Worm (Caenorhabditis elegans) whole organism, young adult: ENCODE results near the gene K08E7.6.

Experiments
- F39B2.1 ChIP-seq: fragments of 200-800 bp; sonication (Bioruptor generic); IDR thresholded peaks from 2 replicates; pipeline ENCODE4 v1.3.6; 2022; ENCODE audit warnings: missing genetic modification reagents, missing genetic modification characterization, missing compliant biosample characterization
- F55B11.4 ChIP-seq: sonication (generic microtip); optimal IDR thresholded peaks from 2 replicates; lab custom pipeline; 2016; ENCODE audit warnings: missing compliant biosample characterization, missing genetic modification characterization, borderline replicate concordance; ENCODE audit not compliant: insufficient read depth
- F57C9.4 ChIP-seq: sonication (generic microtip); optimal IDR thresholded peaks from 2 replicates; lab custom pipeline; 2017; ENCODE audit warnings: mild to moderate bottlenecking, missing genetic modification characterization, missing compliant biosample characterization
- K12H6.12 ChIP-seq: fragments of 200-800 bp; sonication (Bioruptor generic); optimal IDR thresholded peaks from 2 replicates; lab custom pipeline; 2018; ENCODE audit warnings: mild to moderate bottlenecking, missing genetic modification characterization, missing compliant biosample characterization
- Y95B8A.8 ChIP-seq: fragments of 200-800 bp; sonication (Bioruptor generic); IDR thresholded peaks from 2 replicates; pipeline ENCODE4 v1.3.6; 2022; ENCODE audit warnings: missing genetic modification reagents, missing genetic modification characterization, missing compliant biosample characterization
- bed-1 ChIP-seq: fragments of 200-800 bp; sonication (Bioruptor generic); IDR thresholded peaks from 2 replicates; pipeline ENCODE4 v1.3.6; 2022; ENCODE audit warnings: missing genetic modification reagents, missing genetic modification characterization, missing compliant biosample characterization
- cebp-1 ChIP-seq, 2 experiments: fragments of 200-800 bp in 1 of 2; sonication (Bioruptor generic) in 1 of 2; sonication (generic microtip) in 1 of 2; IDR thresholded peaks in 1 of 2; optimal IDR thresholded peaks in 1 of 2; 2 replicates each; pipeline versions ENCODE4 v1.3.6 to Lab custom; 2017 to 2022; ENCODE audit warnings: missing compliant biosample characterization in 2 of 2, missing genetic modification characterization in 2 of 2, mild to moderate bottlenecking in 1 of 2, missing genetic modification reagents in 1 of 2, moderate library complexity in 1 of 2
- cebp-2 ChIP-seq: fragments of 200-800 bp; sonication (Bioruptor generic); IDR thresholded peaks from 2 replicates; pipeline ENCODE4 v1.3.6; 2022; ENCODE audit warnings: missing genetic modification characterization, missing compliant biosample characterization
- ceh-27 ChIP-seq: fragments of 200-800 bp; sonication (Bioruptor generic); optimal IDR thresholded peaks from 2 replicates; lab custom pipeline; 2018; ENCODE audit warnings: mild to moderate bottlenecking, missing genetic modification characterization, moderate library complexity, missing compliant biosample characterization
- ceh-58 ChIP-seq: fragments of 200-800 bp; sonication (Bioruptor generic); IDR thresholded peaks from 2 replicates; pipeline ENCODE4 v1.3.6; 2022; ENCODE audit warnings: missing genetic modification characterization, missing compliant biosample characterization
- egl-44 ChIP-seq: fragments of 200-800 bp; sonication (Bioruptor generic); IDR thresholded peaks from 2 replicates; pipeline ENCODE4 v1.3.6; 2022; ENCODE audit warnings: missing genetic modification reagents, missing genetic modification characterization, missing compliant biosample characterization
- egrh-3 ChIP-seq: fragments of 200-800 bp; sonication (Bioruptor generic); IDR thresholded peaks from 2 replicates; pipeline ENCODE4 v1.3.6; 2022; ENCODE audit warnings: missing genetic modification reagents, missing genetic modification characterization, missing compliant biosample characterization
- hmg-1.2 ChIP-seq: fragments of 200-800 bp; sonication (Bioruptor generic); IDR thresholded peaks from 2 replicates; pipeline ENCODE4 v1.3.6; 2022; ENCODE audit warnings: missing genetic modification reagents, missing genetic modification characterization, missing compliant biosample characterization
- lag-1 ChIP-seq: fragments of 200-800 bp; sonication (Bioruptor generic); IDR thresholded peaks from 2 replicates; pipeline ENCODE4 v1.3.6; 2022; ENCODE audit warnings: missing genetic modification reagents, missing genetic modification characterization, missing compliant biosample characterization
- lin-26 ChIP-seq: fragments of 200-800 bp; sonication (Bioruptor generic); IDR thresholded peaks from 2 replicates; pipeline ENCODE4 v1.3.6; 2022; ENCODE audit warnings: missing genetic modification reagents, missing genetic modification characterization, missing compliant biosample characterization
- madf-3 ChIP-seq: fragments of 200-800 bp; sonication (Bioruptor generic); IDR thresholded peaks from 2 replicates; pipeline ENCODE4 v1.3.6; 2022; ENCODE audit warnings: missing genetic modification reagents, missing genetic modification characterization, missing compliant biosample characterization
- mxl-1 ChIP-seq: sonication (generic microtip); optimal IDR thresholded peaks from 2 replicates; lab custom pipeline; 2016; ENCODE audit warnings: missing genetic modification characterization, missing compliant biosample characterization
- nfya-2 ChIP-seq: fragments of 200-800 bp; sonication (Bioruptor generic); IDR thresholded peaks from 2 replicates; pipeline ENCODE4 v1.3.6; 2022; ENCODE audit warnings: missing genetic modification reagents, missing genetic modification characterization, missing compliant biosample characterization
- nhr-120 ChIP-seq: fragments of 200-800 bp; sonication (Bioruptor generic); IDR thresholded peaks from 2 replicates; pipeline ENCODE4 v1.3.6; 2022; ENCODE audit warnings: missing genetic modification characterization, missing compliant biosample characterization
- pha-4 ChIP-seq: fragments of 150-350 bp; sonication (generic microtip); optimal IDR thresholded peaks from 2 replicates; lab custom pipeline; 2014; ENCODE audit warnings: missing biosample characterization, missing genetic modification reagents, missing genetic modification characterization
- rec-8 ChIP-seq, 2 experiments: sonication (generic microtip); optimal IDR thresholded peaks; 2 replicates each; lab custom pipeline; 2016; ENCODE audit warnings: mild to moderate bottlenecking in 2 of 2, missing genetic modification characterization in 2 of 2, missing genetic modification reagents in 2 of 2, missing genotype in 2 of 2, missing biosample characterization in 1 of 2, missing compliant biosample characterization in 1 of 2, moderate library complexity in 1 of 2
- sdz-38 ChIP-seq: sonication (generic microtip); optimal IDR thresholded peaks from 2 replicates; lab custom pipeline; 2016; ENCODE audit warnings: missing genotype, missing genetic modification characterization, missing compliant biosample characterization
- snpc-1.1 ChIP-seq: sonication (generic microtip); optimal IDR thresholded peaks from 2 replicates; lab custom pipeline; 2017; ENCODE audit warnings: missing genetic modification characterization, mild to moderate bottlenecking, missing compliant biosample characterization, antibody characterized with exemption, moderate library complexity, missing genotype, missing genetic modification reagents; ENCODE audit not compliant: insufficient read depth
- snpc-3.4 ChIP-seq: sonication (generic microtip); optimal IDR thresholded peaks from 2 replicates; lab custom pipeline; 2017; ENCODE audit warnings: missing genetic modification characterization, mild to moderate bottlenecking, missing compliant biosample characterization, antibody characterized with exemption, moderate library complexity, missing genotype, missing genetic modification reagents
- tbp1 ChIP-seq: fragments of 200-800 bp; sonication (Bioruptor generic); optimal IDR thresholded peaks from 2 replicates; lab custom pipeline; 2018; ENCODE audit warnings: mild to moderate bottlenecking, missing genetic modification characterization, missing compliant biosample characterization
- unc-62 ChIP-seq: fragments of 150-350 bp; optimal IDR thresholded peaks from 2 replicates; lab custom pipeline; 2014; ENCODE audit warnings: missing biosample characterization, missing genetic modification reagents, missing genetic modification characterization
- zfh-2 ChIP-seq: fragments of 200-800 bp; sonication (Bioruptor generic); conservative IDR thresholded peaks from 2 replicates; pipeline ENCODE4 v1.3.6; 2022; ENCODE audit warnings: missing genetic modification reagents, missing genetic modification characterization, missing compliant biosample characterization
- ztf-28 ChIP-seq: fragments of 200-800 bp; sonication (Bioruptor generic); IDR thresholded peaks from 2 replicates; pipeline ENCODE4 v1.3.6; 2022; ENCODE audit warnings: missing genetic modification reagents, missing genetic modification characterization, missing compliant biosample characterization
- ztf-3 ChIP-seq: fragments of 200-800 bp; sonication (Bioruptor generic); optimal IDR thresholded peaks from 2 replicates; lab custom pipeline; 2018; ENCODE audit warnings: mild to moderate bottlenecking, missing genetic modification characterization, missing compliant biosample characterization
- ztf-6 ChIP-seq: fragments of 200-800 bp; sonication (Bioruptor generic); IDR thresholded peaks from 2 replicates; pipeline ENCODE4 v1.3.6; 2022; ENCODE audit warnings: missing genetic modification reagents, missing genetic modification characterization, missing compliant biosample characterization

Gene K08E7.6

DNA sequence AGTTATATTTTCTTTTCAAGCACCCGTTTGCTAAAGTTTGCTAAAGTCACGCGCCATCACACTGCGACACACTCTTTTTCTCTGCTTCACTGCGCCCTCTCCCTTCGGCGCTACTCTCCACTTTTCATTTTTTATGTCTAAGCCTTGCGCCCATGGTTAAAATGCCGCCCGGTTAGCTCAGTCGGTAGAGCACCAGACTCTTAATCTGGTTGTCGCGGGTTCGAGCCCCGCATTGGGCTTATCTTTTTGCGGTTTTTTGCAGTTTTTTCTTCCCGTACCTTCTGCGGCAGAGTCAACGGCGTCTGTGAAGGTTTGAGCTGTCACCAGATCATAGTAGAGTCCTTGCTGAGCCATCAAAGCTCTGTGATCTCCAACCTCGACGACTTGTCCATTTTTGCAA lies 13.6 kb upstream of the K08E7.6 start (continued):
- TF ChIP-seq rec-8 (tag; optimal IDR thresholded peaks at IDR 0.05; lab: Kevin White, UChicago) (peak; percentile 68 to 84), tbp1 (GFP tag; lab: Kevin White, UChicago) (peak; percentile 97), bed-1 (GFP tag; lab: Robert Waterston, UW) (no peak), ztf-3 (GFP tag; lab: Kevin White, UChicago) (no peak), mxl-1 (peak; percentile 44)

DNA sequence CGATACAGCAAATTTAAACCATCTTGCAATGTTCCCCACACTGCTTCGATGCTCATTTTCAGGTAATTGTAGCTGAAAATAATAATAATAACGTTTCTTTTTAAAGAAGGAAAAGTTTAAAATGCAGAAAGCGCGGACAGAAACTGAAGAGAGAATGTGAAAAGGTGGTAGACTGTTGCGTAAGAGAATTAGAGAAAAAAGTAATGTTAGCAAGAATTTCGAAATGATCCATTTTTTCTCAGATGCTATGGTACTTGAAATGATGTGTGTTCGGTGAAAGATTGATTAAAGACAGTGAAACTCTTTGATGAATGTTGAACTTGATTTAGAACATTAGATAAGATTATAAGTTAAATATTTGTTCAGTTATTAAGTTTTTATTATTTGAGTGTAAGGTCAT lies 9.4 kb upstream of the K08E7.6 start, which contains the start of gene cul-6:
cul-6 (minus strand) TSS at position 79 of the 400 bp plus-strand sequence.
- no peak for TF ChIP-seq ztf-28 (GFP tag; lab: Robert Waterston, UW)
- TF ChIP-seq cebp-1 (GFP tag; IDR thresholded peaks at IDR 0.05; lab: Robert Waterston, UW) = no peak
- TF ChIP-seq cebp-1 (tag; optimal IDR thresholded peaks at IDR 0.05; lab: Kevin White, UChicago) = peak; percentile 55

DNA sequence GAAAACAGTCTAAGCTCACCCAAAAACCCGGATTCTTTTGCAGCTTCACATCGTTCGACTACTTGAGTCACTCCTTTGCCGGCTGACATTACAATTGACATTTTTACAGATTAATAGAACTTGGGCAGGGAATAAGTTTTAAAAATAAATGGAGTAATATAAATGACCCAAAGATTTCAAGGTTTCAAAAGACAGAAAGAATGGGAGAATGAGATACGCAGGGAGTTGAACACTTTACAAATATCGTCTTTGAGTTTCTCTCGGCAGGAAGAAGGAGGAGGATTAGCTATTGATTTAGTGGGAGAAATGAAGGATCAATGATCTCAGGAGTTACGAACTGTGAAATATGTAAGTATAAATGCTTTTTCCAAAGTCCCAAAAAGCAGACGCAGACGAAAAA lies 5.0 kb upstream of the K08E7.6 start, which contains the start of gene K08E7.8:
K08E7.8 (minus strand) TSS at position 101 of the 400 bp plus-strand sequence.
- TF ChIP-seq K12H6.12 (tag; lab: Kevin White, UChicago) (no peak), nfya-2 (no peak), snpc-3.4 (tag; lab: Kevin White, UChicago) (no peak), ceh-58 (GFP tag; lab: Robert Waterston, UW) (no peak), F57C9.4 (tag; lab: Kevin White, UChicago) (no peak), pha-4 (tag; lab: Kevin White, UChicago) (no peak), cebp-2 (GFP tag; lab: Robert Waterston, UW) (no peak), lag-1 (GFP tag; lab: Robert Waterston, UW) (no peak), Y95B8A.8 (no peak), F39B2.1 (GFP tag; lab: Robert Waterston, UW) (no peak), snpc-1.1 (tag; lab: Kevin White, UChicago) (no peak), lin-26 (GFP tag; lab: Robert Waterston, UW) (no peak), egl-44 (GFP tag; lab: Robert Waterston, UW) (no peak), nhr-120 (GFP tag; lab: Robert Waterston, UW) (no peak), F55B11.4 (tag; lab: Kevin White, UChicago) (no peak)

DNA sequence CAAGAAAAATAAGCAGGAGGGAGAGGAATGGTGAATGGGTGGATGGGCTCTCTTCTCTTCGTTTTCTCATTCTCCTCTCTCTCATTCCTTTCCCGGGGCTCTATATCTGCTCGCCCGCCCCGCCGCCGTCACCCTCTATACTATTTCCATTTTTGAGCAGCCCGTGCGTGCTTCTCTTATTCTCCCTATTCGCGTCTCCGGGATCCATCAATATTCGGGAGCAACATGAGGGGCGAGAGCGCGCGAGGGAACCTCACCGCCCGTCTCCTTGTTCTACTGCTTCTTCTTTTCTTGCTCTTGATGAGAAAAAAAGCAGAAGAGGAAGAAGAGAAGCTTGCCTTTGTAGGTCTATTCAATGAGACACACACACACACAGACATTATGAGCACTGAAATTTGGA lies 3.2 kb upstream of the K08E7.6 start:
- peak; percentile 79 for TF ChIP-seq K12H6.12 (tag; lab: Kevin White, UChicago)
- peak; percentile 97 for TF ChIP-seq zfh-2 (GFP tag; lab: Robert Waterston, UW)
- 0 out of 2 replicates have a peak, but pooled peaks have one; percentile 18 for TF ChIP-seq ztf-6 (GFP tag; lab: Robert Waterston, UW)
- peak; percentile 17 for TF ChIP-seq ceh-27 (GFP tag; lab: Kevin White, UChicago)
- TF ChIP-seq sdz-38 = no peak
- TF ChIP-seq madf-3 (GFP tag; lab: Robert Waterston, UW) = no peak
- 0 out of 2 replicates have a peak, but pooled peaks have one; percentile 6 for TF ChIP-seq hmg-1.2 (GFP tag; lab: Robert Waterston, UW)

DNA sequence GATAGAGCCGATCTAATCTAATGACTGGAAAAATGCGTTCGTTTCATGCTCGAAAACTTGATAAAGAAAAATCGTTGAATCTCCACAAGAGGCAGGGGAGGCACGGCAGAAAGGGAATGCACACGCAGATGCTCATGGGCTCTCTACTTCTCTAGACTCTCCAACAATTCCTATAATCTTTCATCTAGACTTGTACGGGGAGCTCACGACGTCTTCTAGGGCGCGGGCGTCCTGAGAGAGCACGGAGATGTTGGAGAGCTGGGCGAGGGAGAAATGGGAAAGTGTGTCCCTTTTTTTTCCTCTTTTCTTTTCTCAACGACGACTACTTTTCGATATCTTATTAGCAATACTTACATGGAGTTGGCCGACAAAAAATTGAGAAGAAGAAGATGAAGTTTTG lies 2.2 kb upstream of the K08E7.6 start:
- TF ChIP-seq egrh-3 (GFP tag; lab: Robert Waterston, UW) = no peak
- TF ChIP-seq hmg-1.2 (GFP tag; lab: Robert Waterston, UW) = peak; percentile 36; the same call in 1 of the 2 replicates
- TF ChIP-seq K12H6.12 (tag; lab: Kevin White, UChicago) = peak; percentile 37
- peak; percentile 45; the same call in 1 of the 2 replicates for TF ChIP-seq zfh-2 (GFP tag; lab: Robert Waterston, UW)
- no peak for TF ChIP-seq nfya-2
- no peak for TF ChIP-seq unc-62
- TF ChIP-seq lin-26 (GFP tag; lab: Robert Waterston, UW) = no peak
